Worm (Caenorhabditis elegans) whole organism, early embryonic: ENCODE data around the gene Y53F4B.25.

Experiments
- B0310.2 ChIP-seq: sonication (generic microtip); optimal IDR thresholded peaks from 2 replicates; lab custom pipeline; 2016; ENCODE audit warnings: mild to moderate bottlenecking, missing genetic modification characterization, missing compliant biosample characterization
- F13C5.2 ChIP-seq: sonication (generic microtip); optimal IDR thresholded peaks from 2 replicates; lab custom pipeline; 2017; ENCODE audit warnings: mild to moderate bottlenecking, missing genetic modification characterization, inconsistent platforms, missing compliant biosample characterization
- aly-1 ChIP-seq: sonication (generic microtip); optimal IDR thresholded peaks from 2 replicates; lab custom pipeline; 2016; ENCODE audit warnings: missing genetic modification characterization, missing compliant biosample characterization
- ama-1 ChIP-seq: fragments of 150-350 bp; optimal IDR thresholded peaks from 2 replicates; lab custom pipeline; 2014
- ceh-13 ChIP-seq: fragments of 200-800 bp; sonication (Bioruptor generic); optimal IDR thresholded peaks from 2 replicates; lab custom pipeline; 2018; ENCODE audit warnings: mild to moderate bottlenecking, missing genetic modification characterization, missing compliant biosample characterization
- ceh-36 ChIP-seq: sonication (generic microtip); optimal IDR thresholded peaks from 2 replicates; lab custom pipeline; 2016; ENCODE audit warnings: missing genetic modification characterization, inconsistent platforms, missing compliant biosample characterization
- ets-7 ChIP-seq: sonication (generic microtip); optimal IDR thresholded peaks from 2 replicates; lab custom pipeline; 2016; ENCODE audit warnings: missing genotype, missing genetic modification characterization, missing compliant biosample characterization
- flt-1 ChIP-seq: fragments of 200-800 bp; sonication (Bioruptor generic); IDR thresholded peaks from 2 replicates; pipeline ENCODE4 v1.3.6; 2022; ENCODE audit warnings: missing genetic modification characterization, missing compliant biosample characterization
- hmbx-1 ChIP-seq: sonication (generic microtip); optimal IDR thresholded peaks from 2 replicates; lab custom pipeline; 2016; ENCODE audit warnings: mild to moderate bottlenecking, missing genetic modification characterization, missing compliant biosample characterization
- hmg-4 ChIP-seq: fragments of 200-800 bp; sonication (Bioruptor generic); optimal IDR thresholded peaks from 2 replicates; lab custom pipeline; 2018; ENCODE audit warnings: mild to moderate bottlenecking, missing genetic modification characterization, missing compliant biosample characterization
- hnd-1 ChIP-seq: sonication (generic microtip); optimal IDR thresholded peaks from 2 replicates; lab custom pipeline; 2016; ENCODE audit warnings: missing genetic modification characterization, missing compliant biosample characterization
- pes-1 ChIP-seq: fragments of 200-800 bp; sonication (Bioruptor generic); IDR thresholded peaks from 2 replicates; pipeline ENCODE4 v1.3.6; 2022; ENCODE audit warnings: missing genetic modification reagents, missing genetic modification characterization, missing compliant biosample characterization
- scrt-1 ChIP-seq: fragments of 200-800 bp; sonication (Bioruptor generic); IDR thresholded peaks from 2 replicates; pipeline ENCODE4 v1.3.6; 2022; ENCODE audit warnings: missing genetic modification characterization, missing compliant biosample characterization
- sea-1 ChIP-seq: fragments of 200-800 bp; sonication (Bioruptor generic); conservative IDR thresholded peaks from 2 replicates; pipeline ENCODE4 v1.3.6; 2022; ENCODE audit warnings: missing genetic modification characterization, missing compliant biosample characterization
- tbx-11 ChIP-seq: fragments of 200-800 bp; sonication (Bioruptor generic); IDR thresholded peaks from 2 replicates; pipeline ENCODE4 v1.3.6; 2022; ENCODE audit warnings: missing genetic modification characterization, missing compliant biosample characterization
- tbx-37 ChIP-seq: fragments of 200-800 bp; sonication (Bioruptor generic); conservative IDR thresholded peaks from 2 replicates; pipeline ENCODE4 v1.3.6; 2022; ENCODE audit warnings: missing genetic modification reagents, missing genetic modification characterization, missing compliant biosample characterization
- tra-4 ChIP-seq: sonication (generic microtip); optimal IDR thresholded peaks from 2 replicates; lab custom pipeline; 2017; ENCODE audit warnings: missing genetic modification characterization, missing compliant biosample characterization

The Y53F4B.25 gene

DNA sequence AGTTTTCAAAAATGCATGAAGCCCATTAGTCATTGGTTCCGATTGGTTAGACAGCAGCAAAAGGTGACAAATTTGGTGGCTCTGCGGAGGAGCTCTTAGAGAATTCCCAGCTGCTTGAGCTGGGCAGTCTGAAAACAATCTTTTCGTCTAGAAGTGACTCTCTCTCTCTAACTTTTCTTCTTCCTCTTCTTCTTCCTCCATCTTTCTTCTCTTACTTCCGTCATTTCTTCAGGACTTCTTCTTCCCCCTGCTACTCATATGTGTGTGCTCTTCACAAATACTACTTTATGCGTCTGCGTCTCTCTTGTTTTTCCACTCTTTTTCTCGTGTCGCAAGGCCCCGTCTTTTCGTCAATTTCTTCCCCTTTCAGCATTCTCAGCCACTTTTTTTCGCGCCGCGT lies 54.0 kb downstream of the Y53F4B.25 start:
- TF ChIP-seq B0310.2 (no peak), hmbx-1 (tag; lab: Kevin White, UChicago) (no peak), scrt-1 (no peak), ceh-13 (GFP tag; lab: Kevin White, UChicago) (no peak), ama-1 (lab: Kevin White, UChicago) (no peak), ceh-36 (no peak), aly-1 (tag; lab: Kevin White, UChicago) (no peak), sea-1 (GFP tag; lab: Robert Waterston, UW) (no peak), ets-7 (tag; lab: Kevin White, UChicago) (no peak), F13C5.2 (tag; lab: Kevin White, UChicago) (no peak), tbx-37 (GFP tag; lab: Robert Waterston, UW) (no peak), pes-1 (GFP tag; lab: Robert Waterston, UW) (no peak)

- TF ChIP-seq B0310.2: no peak
These were observed 55.0 kb downstream of the Y53F4B.25 start for ce11 chrII:15190971-15191370.

DNA sequence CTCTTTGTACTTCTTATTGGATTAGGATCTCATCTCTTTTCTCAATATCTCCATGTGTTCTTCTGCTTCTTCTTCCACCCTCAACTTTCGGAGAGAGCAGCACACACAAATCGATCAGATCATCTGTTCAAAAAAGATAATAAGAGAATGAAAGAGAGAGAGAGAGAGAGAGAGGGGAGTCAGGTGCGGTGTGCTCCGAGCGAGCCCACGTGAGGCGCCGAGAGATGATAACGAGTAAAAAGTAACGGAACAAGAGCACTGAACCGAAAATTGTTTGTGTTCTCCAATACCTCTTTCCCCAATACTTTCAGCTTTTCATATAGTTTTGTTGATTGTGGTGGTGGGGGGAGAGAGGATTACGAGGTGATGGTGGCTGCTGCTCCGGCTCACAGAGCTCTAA lies 58.0 kb downstream of the Y53F4B.25 start:
- no peak for TF ChIP-seq ceh-13 (GFP tag; lab: Kevin White, UChicago)
- TF ChIP-seq sea-1 (GFP tag; lab: Robert Waterston, UW): no peak
- TF ChIP-seq ets-7 (tag; lab: Kevin White, UChicago): no peak
- TF ChIP-seq F13C5.2 (tag; lab: Kevin White, UChicago): no peak
- no peak for TF ChIP-seq scrt-1
- no peak for TF ChIP-seq tbx-37 (GFP tag; lab: Robert Waterston, UW)
- no peak for TF ChIP-seq hmbx-1 (tag; lab: Kevin White, UChicago)
- no peak for TF ChIP-seq pes-1 (GFP tag; lab: Robert Waterston, UW)
- TF ChIP-seq hnd-1 (tag; lab: Kevin White, UChicago): no peak
- no peak for TF ChIP-seq hmg-4
- no peak for TF ChIP-seq tra-4
- TF ChIP-seq ama-1 (lab: Kevin White, UChicago): no peak
- no peak for TF ChIP-seq B0310.2
- TF ChIP-seq ceh-36: no peak
- TF ChIP-seq aly-1 (tag; lab: Kevin White, UChicago): no peak
- TF ChIP-seq flt-1 (GFP tag; lab: Robert Waterston, UW): no peak
- TF ChIP-seq tbx-11 (GFP tag; lab: Robert Waterston, UW): no peak
